Worm (Caenorhabditis elegans): ENCODE measurements around the gene col-103.

col-103 gene

ce11 chrIV:795383-795872, 31.9 kb upstream of the col-103 start, which contains the start of gene skr-18:
skr-18 (minus strand) TSS chrIV:795433.
- TF ChIP-seq F16B12.6 (tag; optimal IDR thresholded peaks at IDR 0.05) (peak; percentile 58), mdl-1 (tag; optimal IDR thresholded peaks at IDR 0.05) (no peak), nhr-84 (tag; optimal IDR thresholded peaks at IDR 0.05) (no peak), lin-14 (GFP tag; optimal IDR thresholded peaks at IDR 0.05) (no peak), efl-1 (optimal IDR thresholded peaks at IDR 0.05) (peak; percentile 9 to 22), efl-1 (GFP tag; optimal IDR thresholded peaks at IDR 0.05 in 1 of 2) (peak in 1 of 2 experiments; percentile 26), egl-27 (tag; optimal IDR thresholded peaks at IDR 0.05) (no peak)

ce11 chrIV:794275-794674, 30.8 kb upstream of the col-103 start, which contains the start of gene F56B3.4:
F56B3.4 (minus strand) TSS chrIV:794275.
- no peak for TF ChIP-seq unc-62 (GFP tag; optimal IDR thresholded peaks at IDR 0.05)
- TF ChIP-seq lin-35 (GFP tag; optimal IDR thresholded peaks at IDR 0.05): no peak
- TF ChIP-seq nhr-76 (tag; optimal IDR thresholded peaks at IDR 0.05): no peak
- no peak for TF ChIP-seq lir-3 (tag; optimal IDR thresholded peaks at IDR 0.05; ENCODE audit: poor library complexity)
- peak in 1 of 2 experiments; percentile 41 for TF ChIP-seq efl-1 (optimal IDR thresholded peaks at IDR 0.05)
- TF ChIP-seq efl-1 (GFP tag; optimal IDR thresholded peaks at IDR 0.05 in 1 of 2): no peak
- TF ChIP-seq hlh-4 (tag; optimal IDR thresholded peaks at IDR 0.05): no peak
- no peak for TF ChIP-seq ets-5 (GFP tag; IDR thresholded peaks at IDR 0.05)
- TF ChIP-seq C16A3.4 (tag; optimal IDR thresholded peaks at IDR 0.05): no peak
- TF ChIP-seq pag-3 (tag; optimal IDR thresholded peaks at IDR 0.05; ENCODE audit: borderline replicate concordance, insufficient read depth): no peak
- TF ChIP-seq snu-23 (GFP tag; optimal IDR thresholded peaks at IDR 0.05): no peak
- TF ChIP-seq F16B12.6 (tag; optimal IDR thresholded peaks at IDR 0.05): peak; percentile 7
- TF ChIP-seq nhr-12 (tag; optimal IDR thresholded peaks at IDR 0.05): no peak

- TF ChIP-seq Y116A8C.19 (tag; optimal IDR thresholded peaks at IDR 0.05; ENCODE audit: borderline replicate concordance): no peak
- no peak for TF ChIP-seq unc-130 (tag; optimal IDR thresholded peaks at IDR 0.05)
- TF ChIP-seq tbx-2 (tag; optimal IDR thresholded peaks at IDR 0.05): no peak
- TF ChIP-seq xbp-1 (tag; optimal IDR thresholded peaks at IDR 0.05): no peak
- TF ChIP-seq mab-9 (GFP tag; IDR thresholded peaks at IDR 0.05): no peak
- TF ChIP-seq hlh-17 (GFP tag; optimal IDR thresholded peaks at IDR 0.05; ENCODE audit: borderline replicate concordance): no peak
- TF ChIP-seq vab-15 (tag; optimal IDR thresholded peaks at IDR 0.05): no peak
- TF ChIP-seq unc-62 (GFP tag; optimal IDR thresholded peaks at IDR 0.05): no peak
- no peak for TF ChIP-seq pqm-1 (tag; optimal IDR thresholded peaks at IDR 0.05)
- TF ChIP-seq egl-27 (tag; optimal IDR thresholded peaks at IDR 0.05): no peak
- TF ChIP-seq blmp-1 (tag; optimal IDR thresholded peaks at IDR 0.05): no peak
- no peak for TF ChIP-seq sup-37 (GFP tag; optimal IDR thresholded peaks at IDR 0.05)
- no peak for TF ChIP-seq lir-3 (tag; optimal IDR thresholded peaks at IDR 0.05; ENCODE audit: poor library complexity)
- TF ChIP-seq ceh-90 (tag; optimal IDR thresholded peaks at IDR 0.05): no peak
Observed at ce11 chrIV:787755-788154, 24.3 kb upstream of the col-103 start, which contains the start of gene F56B3.6. F56B3.6 (plus strand) TSS chrIV:788055.

- TF ChIP-seq blmp-1 (tag; optimal IDR thresholded peaks at IDR 0.05) (no peak), pag-3 (tag; optimal IDR thresholded peaks at IDR 0.05; ENCODE audit: borderline replicate concordance, insufficient read depth) (no peak), sox-4 (tag; optimal IDR thresholded peaks at IDR 0.05) (no peak), unc-130 (tag; optimal IDR thresholded peaks at IDR 0.05) (no peak), swsn-7 (tag; optimal IDR thresholded peaks at IDR 0.05) (no peak)
Observed at ce11 chrIV:782393-782792, 18.9 kb upstream of the col-103 start.

- TF ChIP-seq ama-1 (optimal IDR thresholded peaks at IDR 0.05): no peak
- TF ChIP-seq efl-1 (optimal IDR thresholded peaks at IDR 0.05): no peak
- TF ChIP-seq efl-1 (GFP tag; optimal IDR thresholded peaks at IDR 0.05 in 1 of 2): peak in 1 of 2 experiments; percentile 61
- TF ChIP-seq elt-2 (tag; optimal IDR thresholded peaks at IDR 0.05): peak; percentile 0
Observed at ce11 chrIV:778484-778883, 15.0 kb upstream of the col-103 start, which contains the start of gene ugt-52. ugt-52 (plus strand) TSS chrIV:778784.

All from whole organism, L1 larva.